Worm (Caenorhabditis elegans) whole organism, L1 larva: ENCODE results near the gene gbf-1.
A peak's percentile ranks its signal among the peaks of the same experiment; 100 is the strongest.

Source experiments
- dpl-1 ChIP-seq, 3 experiments: fragments of 150-350 bp in 2 of 3; sonication (generic microtip) in 1 of 3; optimal IDR thresholded peaks; 2 replicates each; lab custom pipeline; 2014 to 2017; ENCODE audit warnings: missing biosample characterization in 3 of 3, missing genetic modification characterization in 3 of 3, missing genetic modification reagents in 3 of 3
- hpl-2 ChIP-seq: fragments of 150-350 bp; optimal IDR thresholded peaks from 2 replicates; lab custom pipeline; 2014; ENCODE audit warnings: missing biosample characterization, missing genetic modification reagents, missing genetic modification characterization
- lir-3 ChIP-seq: sonication (generic microtip); optimal IDR thresholded peaks from 2 replicates; lab custom pipeline; 2016; ENCODE audit warnings: mild to moderate bottlenecking, missing genetic modification characterization, moderate library complexity, missing compliant biosample characterization; ENCODE audit not compliant: poor library complexity
- snpc-4 ChIP-seq: fragments of 150-350 bp; optimal IDR thresholded peaks from 2 replicates; lab custom pipeline; 2014; ENCODE audit warnings: missing biosample characterization, missing genetic modification characterization

DNA sequence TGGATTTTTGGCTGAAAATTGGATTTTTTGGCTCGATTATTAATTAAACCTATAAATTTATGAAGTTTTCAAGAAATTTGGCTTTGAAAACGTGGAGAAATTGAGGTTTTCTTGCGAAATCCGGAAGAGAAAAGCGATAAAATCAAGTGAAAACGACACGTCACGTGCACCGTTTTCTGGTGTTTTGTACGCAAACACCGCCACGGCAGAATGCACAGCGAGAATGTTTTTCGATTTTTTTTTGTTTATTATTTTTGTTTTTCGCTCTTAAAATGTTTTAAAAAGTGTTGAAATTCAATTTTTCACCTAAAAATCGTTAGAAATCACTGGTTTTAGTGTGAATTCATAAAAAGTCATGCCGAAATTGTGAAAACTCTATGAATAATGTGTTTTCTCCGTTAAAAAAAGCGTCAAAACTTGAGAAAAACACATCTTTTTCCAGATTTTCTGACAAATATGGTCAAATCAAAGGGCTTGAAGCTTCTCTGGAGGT is 1.1 kb upstream of the gbf-1 start, which contains the start of gene immp-1:
- TF ChIP-seq lir-3 (tag; lab: Kevin White, UChicago), result no peak
- no peak for TF ChIP-seq hpl-2 (GFP tag; lab: Kevin White, UChicago)
- TF ChIP-seq dpl-1 (GFP tag; optimal IDR thresholded peaks at IDR 0.05; lab: Kevin White, UChicago), result peak; percentile 55 to 72 (median 69)
- TF ChIP-seq snpc-4, result no peak
